Worm (Caenorhabditis elegans): ENCODE results near the gene T05A8.3.

ce11 chrII:2695079-2695478 is 22.2 kb downstream of the T05A8.3 start:
- TF ChIP-seq fkh-10 (GFP tag; optimal IDR thresholded peaks at IDR 0.05) (peak; percentile 40), zfp-2 (tag; optimal IDR thresholded peaks at IDR 0.05) (no peak), hmg-1.1 (GFP tag; IDR thresholded peaks at IDR 0.05) (no peak), mes-2 (tag; optimal IDR thresholded peaks at IDR 0.05; ENCODE audit: poor library complexity, severe bottlenecking) (no peak), pha-4 (GFP tag; IDR thresholded peaks at IDR 0.05) (no peak), pha-4 (tag; optimal IDR thresholded peaks at IDR 0.05) (no peak), nhr-28 (tag; optimal IDR thresholded peaks at IDR 0.05) (no peak), nhr-111 (GFP tag; optimal IDR thresholded peaks at IDR 0.05) (no peak), ctbp-1 (GFP tag; IDR thresholded peaks at IDR 0.05) (no peak), zag-1 (tag; optimal IDR thresholded peaks at IDR 0.05) (no peak), lin-15B (tag; optimal IDR thresholded peaks at IDR 0.05) (no peak), spr-3 (GFP tag; optimal IDR thresholded peaks at IDR 0.05) (no peak), unc-62 (GFP tag; optimal IDR thresholded peaks at IDR 0.05 in 1 of 2) (no peak), unc-62 (tag; optimal IDR thresholded peaks at IDR 0.05) (no peak), daf-12 (tag; optimal IDR thresholded peaks at IDR 0.05) (no peak)
